Fruit fly (Drosophila melanogaster): ENCODE results near the gene CG10011.

The CG10011 gene

DNA sequence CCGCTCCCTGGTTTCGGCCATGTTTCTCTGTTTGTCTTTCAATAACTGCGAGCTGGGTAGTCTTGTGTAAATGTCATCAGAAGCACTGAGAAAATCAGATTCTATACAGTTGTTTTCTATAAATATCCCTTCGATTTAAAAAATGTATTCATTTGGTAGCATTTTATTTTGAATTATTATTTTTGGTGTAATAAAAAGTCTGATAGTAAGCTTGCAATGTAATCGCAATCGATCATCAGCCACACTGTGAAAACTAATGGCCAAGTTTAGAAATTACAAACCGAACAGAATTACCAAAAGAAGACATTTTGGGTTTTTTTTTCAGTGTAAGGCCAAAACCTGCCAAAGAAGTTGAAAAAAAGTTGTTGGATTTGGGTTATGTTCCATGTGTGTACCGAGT, 14.1 kb downstream of the CG10011 start:
- TF ChIP-seq Dll (optimal IDR thresholded peaks at IDR 0.05) (no peak), pan (optimal IDR thresholded peaks at IDR 0.05) (no peak), usp (GFP tag; optimal IDR thresholded peaks at IDR 0.05) (no peak), CG8478 (optimal IDR thresholded peaks at IDR 0.05) (no peak), EcR (GFP tag; optimal IDR thresholded peaks at IDR 0.05) (no peak), psq (optimal IDR thresholded peaks at IDR 0.05) (no peak)

dm6 chr3R:28605835-28606234, 29.1 kb downstream of the CG10011 start, which contains the start of gene CG9986:
TSS of gene CG9986 (plus strand) at chr3R:28606079.
- no peak for TF ChIP-seq usp (GFP tag; optimal IDR thresholded peaks at IDR 0.05)
- TF ChIP-seq pan (optimal IDR thresholded peaks at IDR 0.05) = no peak
- no peak for TF ChIP-seq Dll (optimal IDR thresholded peaks at IDR 0.05)
- TF ChIP-seq CG8478 (optimal IDR thresholded peaks at IDR 0.05) = no peak
- TF ChIP-seq EcR (GFP tag; optimal IDR thresholded peaks at IDR 0.05) = no peak
- no peak for TF ChIP-seq psq (optimal IDR thresholded peaks at IDR 0.05)

- TF ChIP-seq usp (GFP tag; optimal IDR thresholded peaks at IDR 0.05) = no peak
- no peak for TF ChIP-seq EcR (GFP tag; optimal IDR thresholded peaks at IDR 0.05)
- no peak for TF ChIP-seq psq (optimal IDR thresholded peaks at IDR 0.05)
- no peak for TF ChIP-seq CG8478 (optimal IDR thresholded peaks at IDR 0.05)
Measured at dm6 chr3R:28603561-28603960, 31.3 kb downstream of the CG10011 start.

- TF ChIP-seq usp (GFP tag; optimal IDR thresholded peaks at IDR 0.05) = no peak
- no peak for TF ChIP-seq Dll (optimal IDR thresholded peaks at IDR 0.05)
- TF ChIP-seq pan (optimal IDR thresholded peaks at IDR 0.05) = no peak
Measured at dm6 chr3R:28600144-28600792, 34.6 kb downstream of the CG10011 start.

- TF ChIP-seq CG8478 (optimal IDR thresholded peaks at IDR 0.05) (no peak), usp (GFP tag; optimal IDR thresholded peaks at IDR 0.05) (no peak), pan (optimal IDR thresholded peaks at IDR 0.05) (no peak), EcR (GFP tag; optimal IDR thresholded peaks at IDR 0.05) (no peak), psq (optimal IDR thresholded peaks at IDR 0.05) (no peak), Dll (optimal IDR thresholded peaks at IDR 0.05) (no peak)
Measured at dm6 chr3R:28599238-28600127, 35.4 kb downstream of the CG10011 start, which contains the start of the genes Noa36 and Hrb98DE. TSS of gene Noa36 (minus strand) at chr3R:28599288. TSS of gene Hrb98DE (plus strand) at chr3R:28599834.

- TF ChIP-seq Dll (optimal IDR thresholded peaks at IDR 0.05) (no peak), pan (optimal IDR thresholded peaks at IDR 0.05) (no peak), CG8478 (optimal IDR thresholded peaks at IDR 0.05) (no peak), usp (GFP tag; optimal IDR thresholded peaks at IDR 0.05) (no peak), EcR (GFP tag; optimal IDR thresholded peaks at IDR 0.05) (no peak), psq (optimal IDR thresholded peaks at IDR 0.05) (no peak)
Measured at dm6 chr3R:28597527-28597926, 37.4 kb downstream of the CG10011 start.

- no peak for TF ChIP-seq pan (optimal IDR thresholded peaks at IDR 0.05)
- no peak for TF ChIP-seq Dll (optimal IDR thresholded peaks at IDR 0.05)
- no peak for TF ChIP-seq EcR (GFP tag; optimal IDR thresholded peaks at IDR 0.05)
- no peak for TF ChIP-seq usp (GFP tag; optimal IDR thresholded peaks at IDR 0.05)
- no peak for TF ChIP-seq CG8478 (optimal IDR thresholded peaks at IDR 0.05)
- TF ChIP-seq psq (optimal IDR thresholded peaks at IDR 0.05) = no peak
Measured at dm6 chr3R:28596357-28596756, 38.5 kb downstream of the CG10011 start.

DNA sequence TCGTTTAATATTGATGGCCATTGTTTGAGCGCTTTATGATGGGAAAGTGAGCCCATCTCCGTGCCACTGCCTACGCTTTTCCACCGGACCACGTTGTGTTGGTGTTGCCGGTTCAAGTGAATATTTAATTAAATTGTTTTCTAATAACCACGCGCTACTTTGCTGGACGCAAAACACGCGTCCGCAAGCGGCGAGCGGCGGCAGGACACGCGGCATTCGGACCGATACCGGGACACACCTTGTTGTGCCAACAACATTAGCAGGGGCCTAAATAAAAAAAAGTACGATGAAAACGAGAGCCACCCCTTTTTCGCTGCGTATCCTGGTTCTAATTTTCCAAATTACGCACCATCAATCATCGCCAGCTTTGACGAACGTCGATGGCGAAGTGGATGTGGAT, 39.0 kb downstream of the CG10011 start:
- TF ChIP-seq pan (optimal IDR thresholded peaks at IDR 0.05) = no peak
- TF ChIP-seq psq (optimal IDR thresholded peaks at IDR 0.05) = no peak
- TF ChIP-seq CG8478 (optimal IDR thresholded peaks at IDR 0.05) = no peak
- TF ChIP-seq EcR (GFP tag; optimal IDR thresholded peaks at IDR 0.05) = no peak
- TF ChIP-seq Dll (optimal IDR thresholded peaks at IDR 0.05) = no peak
- TF ChIP-seq usp (GFP tag; optimal IDR thresholded peaks at IDR 0.05) = no peak

DNA sequence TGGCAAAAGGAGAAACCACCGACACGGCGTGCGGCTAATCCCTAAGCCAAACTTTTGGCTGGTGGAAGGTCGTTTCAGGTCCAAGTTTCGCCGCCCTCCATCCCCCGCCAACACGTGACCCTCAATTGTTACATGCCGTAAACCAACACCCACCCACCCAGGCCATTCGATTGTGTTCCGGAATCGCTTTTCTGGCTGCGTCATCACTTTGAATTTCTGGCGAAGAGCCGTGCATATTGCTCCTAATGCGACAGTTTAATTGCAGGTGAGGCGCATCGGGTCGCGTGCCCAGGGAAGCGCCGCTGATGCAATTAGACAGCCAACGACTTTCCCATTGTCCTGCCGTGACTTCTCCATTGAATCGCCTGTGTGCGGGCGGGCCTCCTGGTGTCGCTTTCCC, 40.0 kb downstream of the CG10011 start:
- TF ChIP-seq CG8478 (optimal IDR thresholded peaks at IDR 0.05) (no peak), usp (GFP tag; optimal IDR thresholded peaks at IDR 0.05) (no peak)

- TF ChIP-seq EcR (GFP tag; optimal IDR thresholded peaks at IDR 0.05) (no peak), pan (optimal IDR thresholded peaks at IDR 0.05) (no peak), CG8478 (optimal IDR thresholded peaks at IDR 0.05) (no peak), psq (optimal IDR thresholded peaks at IDR 0.05) (no peak)
Measured at dm6 chr3R:28590462-28590861, 44.4 kb downstream of the CG10011 start.

DNA sequence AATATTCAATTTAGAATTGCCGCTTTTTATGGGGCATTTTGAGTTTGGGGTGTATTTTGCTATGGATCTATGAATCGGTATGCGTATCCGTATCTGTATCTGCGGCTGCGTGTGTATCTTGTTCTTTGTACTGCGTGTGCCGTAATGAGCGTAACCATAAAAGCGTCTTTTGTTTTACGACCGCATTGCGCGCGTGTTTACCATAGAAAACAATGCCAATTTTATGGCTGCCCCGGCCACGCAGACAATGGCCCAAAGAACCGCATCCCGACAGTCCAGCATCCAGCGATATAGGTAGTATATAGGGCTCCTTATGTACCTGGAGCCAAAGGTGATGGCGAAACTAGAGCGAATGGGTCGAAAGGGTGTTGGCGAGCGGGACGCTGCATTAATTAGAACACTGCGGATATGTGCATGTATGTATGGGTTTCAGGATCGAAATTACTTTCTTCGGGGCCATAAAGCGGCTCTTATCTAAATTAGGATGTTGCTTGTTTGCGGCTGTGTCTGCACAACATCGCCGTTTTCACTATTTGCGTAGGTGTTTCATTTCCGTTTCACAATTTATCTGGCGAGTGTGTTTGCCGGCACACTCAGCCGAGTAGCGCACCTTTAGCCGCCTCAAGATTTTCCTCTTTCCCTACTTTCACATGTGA, 46.4 kb downstream of the CG10011 start:
- TF ChIP-seq EcR (GFP tag; optimal IDR thresholded peaks at IDR 0.05) = no peak
- no peak for TF ChIP-seq psq (optimal IDR thresholded peaks at IDR 0.05)
- no peak for TF ChIP-seq CG8478 (optimal IDR thresholded peaks at IDR 0.05)
- TF ChIP-seq usp (GFP tag; optimal IDR thresholded peaks at IDR 0.05) = no peak
- TF ChIP-seq pan (optimal IDR thresholded peaks at IDR 0.05) = no peak
- TF ChIP-seq Dll (optimal IDR thresholded peaks at IDR 0.05) = no peak

dm6 chr3R:28586943-28587342, 48.0 kb downstream of the CG10011 start:
- TF ChIP-seq EcR (GFP tag; optimal IDR thresholded peaks at IDR 0.05) (no peak), pan (optimal IDR thresholded peaks at IDR 0.05) (no peak), Dll (optimal IDR thresholded peaks at IDR 0.05) (no peak), usp (GFP tag; optimal IDR thresholded peaks at IDR 0.05) (no peak), CG8478 (optimal IDR thresholded peaks at IDR 0.05) (no peak), psq (optimal IDR thresholded peaks at IDR 0.05) (no peak)

All from whole organism.